Worm (Caenorhabditis elegans) whole organism, mixed stage, embryonic: ENCODE measurements around the gene cyn-10.

Experiments used
- ceh-39 ChIP-seq: fragments of 150-350 bp; optimal IDR thresholded peaks from 2 replicates; lab custom pipeline; 2014; ENCODE audit warnings: missing biosample characterization, missing genetic modification characterization
- elt-3 ChIP-seq: fragments of 150-350 bp; optimal IDR thresholded peaks from 2 replicates; lab custom pipeline; 2014; ENCODE audit warnings: missing biosample characterization, missing genetic modification characterization
- pha-4 ChIP-seq: fragments of 150-350 bp; optimal IDR thresholded peaks from 2 replicates; lab custom pipeline; 2018; ENCODE audit warnings: missing biosample characterization, missing genetic modification reagents, missing genetic modification characterization
- snpc-4 ChIP-seq: fragments of 150-350 bp; optimal IDR thresholded peaks from 2 replicates; lab custom pipeline; 2014; ENCODE audit warnings: missing biosample characterization, missing genetic modification characterization
- tbx-8 ChIP-seq: fragments of 200-800 bp; sonication (Bioruptor generic); optimal IDR thresholded peaks from 2 replicates; lab custom pipeline; 2018; ENCODE audit warnings: mild to moderate bottlenecking, missing genetic modification characterization, moderate library complexity, missing compliant biosample characterization
- unc-62 ChIP-seq: fragments of 150-350 bp; optimal IDR thresholded peaks from 2 replicates; lab custom pipeline; 2014; ENCODE audit warnings: missing biosample characterization, missing genetic modification reagents, missing genetic modification characterization
- ztf-11 ChIP-seq: fragments of 150-350 bp; optimal IDR thresholded peaks from 2 replicates; lab custom pipeline; 2014; ENCODE audit warnings: missing biosample characterization, missing genetic modification characterization

ce11 chrII:6909568-6910122 lies 3.5 kb downstream of the cyn-10 start, which contains the start of gene asm-1:
- TF ChIP-seq pha-4 (tag; lab: Kevin White, UChicago) (no peak), elt-3 (tag; lab: Kevin White, UChicago) (no peak), snpc-4 (tag; lab: Kevin White, UChicago) (no peak), unc-62 (GFP tag; lab: Kevin White, UChicago) (no peak), tbx-8 (GFP tag; lab: Kevin White, UChicago) (no peak), ceh-39 (tag; lab: Kevin White, UChicago) (no peak), ztf-11 (no peak)
